Worm (Caenorhabditis elegans): ENCODE results near the gene sri-34.

DNA sequence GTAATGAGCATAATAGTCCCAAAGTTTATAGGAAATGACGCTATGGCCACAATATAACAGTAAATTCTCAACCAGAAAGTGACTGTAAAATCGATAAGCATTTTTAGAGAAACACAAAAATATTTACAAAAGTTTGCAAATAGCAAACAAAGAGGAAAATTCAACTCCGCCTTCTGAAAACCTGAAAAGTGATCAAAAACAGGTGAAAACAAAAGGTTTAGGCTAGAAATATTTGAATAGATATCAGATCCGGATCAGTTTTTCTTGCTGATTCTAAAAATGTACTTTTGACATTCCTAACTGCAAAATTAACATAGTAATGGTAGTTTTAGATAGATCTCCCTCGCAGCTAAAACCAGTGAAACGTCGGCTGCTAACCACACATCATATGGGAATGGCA is 40.1 kb upstream of the sri-34 start, which contains the start of gene sri-51:
- TF ChIP-seq unc-130 (tag; optimal IDR thresholded peaks at IDR 0.05) (no peak), egl-13 (tag; optimal IDR thresholded peaks at IDR 0.05) (no peak), aly-2 (tag; optimal IDR thresholded peaks at IDR 0.05) (no peak), lir-3 (tag; optimal IDR thresholded peaks at IDR 0.05; ENCODE audit: poor library complexity) (no peak)
